Worm (Caenorhabditis elegans): Measurements from ENCODE around the gene Y50D7A.8.

DNA sequence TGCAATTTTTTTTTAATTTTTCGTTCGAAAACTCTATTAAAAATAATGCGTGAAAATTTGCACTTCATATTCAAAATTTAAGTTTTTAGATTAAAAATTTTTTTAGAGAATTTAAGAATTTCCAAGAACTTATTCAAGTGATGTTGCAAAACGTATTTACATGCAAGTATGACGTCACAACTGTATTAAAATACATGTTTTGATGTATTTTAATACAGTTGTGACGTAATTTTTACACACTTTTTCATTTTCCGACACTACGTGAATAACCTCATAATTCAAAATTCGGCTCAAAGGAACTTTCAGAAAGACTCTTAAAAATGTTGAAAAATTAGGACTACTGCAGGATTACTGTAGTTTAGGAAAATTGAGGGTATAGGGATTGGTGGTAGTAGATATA is 15.1 kb upstream of the Y50D7A.8 start:
- TF ChIP-seq ztf-11 (tag; optimal IDR thresholded peaks at IDR 0.05) (no peak), elt-3 (tag; optimal IDR thresholded peaks at IDR 0.05) (no peak), ceh-82 (tag; optimal IDR thresholded peaks at IDR 0.05) (no peak), unc-39 (tag; optimal IDR thresholded peaks at IDR 0.05) (no peak), alr-1 (tag; optimal IDR thresholded peaks at IDR 0.05) (no peak), ceh-16 (tag; optimal IDR thresholded peaks at IDR 0.05) (no peak), crh-2 (tag; optimal IDR thresholded peaks at IDR 0.05) (no peak), elt-1 (tag; optimal IDR thresholded peaks at IDR 0.05) (no peak), zag-1 (tag; optimal IDR thresholded peaks at IDR 0.05) (no peak), nhr-237 (tag; optimal IDR thresholded peaks at IDR 0.05) (no peak), snpc-4 (tag; optimal IDR thresholded peaks at IDR 0.05) (no peak), Y55F3AM.14 (GFP tag; optimal IDR thresholded peaks at IDR 0.05) (no peak), fos-1 (tag; optimal IDR thresholded peaks at IDR 0.05) (no peak), lin-39 (tag; optimal IDR thresholded peaks at IDR 0.05) (no peak)
